Fruit fly (Drosophila melanogaster) whole organism, embryonic: ENCODE data around the gene Naa80.

Experiments used
- CG11456 ChIP-seq: fragments of 200-800 bp; sonication (Bioruptor generic); IDR thresholded peaks from 3 replicates; pipeline ENCODE4 v1.3.6; 2022; ENCODE audit warnings: missing biosample characterization, missing genetic modification characterization
- CG12104 ChIP-seq: fragments of 200-800 bp; sonication (Bioruptor generic); optimal IDR thresholded peaks from 3 replicates; lab custom pipeline; 2016; ENCODE audit warnings: missing biosample characterization, missing genetic modification characterization
- CG13123 ChIP-seq: fragments of 200-800 bp; sonication (Bioruptor generic); optimal IDR thresholded peaks from 2 replicates; lab custom pipeline; 2016; ENCODE audit warnings: missing biosample characterization, missing genetic modification characterization
- CG13624 ChIP-seq: fragments of 200-800 bp; sonication (Bioruptor generic); optimal IDR thresholded peaks from 2 replicates; lab custom pipeline; 2016; ENCODE audit warnings: missing biosample characterization, missing genetic modification characterization
- CG14667 ChIP-seq: fragments of 200-800 bp; sonication (Bioruptor generic); IDR thresholded peaks from 2 replicates; pipeline ENCODE4 v1.3.6; 2022; ENCODE audit warnings: missing biosample characterization, missing genetic modification characterization
- CG16815 ChIP-seq: fragments of 200-800 bp; sonication (Bioruptor generic); optimal IDR thresholded peaks from 3 replicates; lab custom pipeline; 2017; ENCODE audit warnings: missing biosample characterization, mild to moderate bottlenecking, missing genetic modification characterization
- CG17359 ChIP-seq: fragments of 200-800 bp; sonication (Bioruptor generic); optimal IDR thresholded peaks from 3 replicates; lab custom pipeline; 2018; ENCODE audit warnings: missing biosample characterization, mild to moderate bottlenecking, missing genetic modification characterization, moderate library complexity
- CG1832 ChIP-seq: fragments of 200-800 bp; sonication (Bioruptor generic); optimal IDR thresholded peaks from 2 replicates; lab custom pipeline; 2017; ENCODE audit warnings: missing biosample characterization, mild to moderate bottlenecking, missing genetic modification characterization, inconsistent platforms
- CG18599 ChIP-seq: fragments of 200-800 bp; sonication (Bioruptor generic); optimal IDR thresholded peaks from 3 replicates; lab custom pipeline; 2017; ENCODE audit warnings: missing biosample characterization, missing genetic modification characterization, mild to moderate bottlenecking, moderate library complexity, missing genetic modification reagents
- CG2129 ChIP-seq: fragments of 200-800 bp; sonication (Bioruptor generic); IDR thresholded peaks from 2 replicates; pipeline ENCODE4 v1.3.6; 2022; ENCODE audit warnings: missing biosample characterization, missing genetic modification characterization; ENCODE audit not compliant: partially characterized antibody
- CG2199 ChIP-seq: fragments of 200-800 bp; sonication (Bioruptor generic); IDR thresholded peaks from 3 replicates; pipeline ENCODE4 v1.3.6; 2022; ENCODE audit warnings: missing biosample characterization, missing genetic modification characterization
- CG30403 ChIP-seq: fragments of 200-800 bp; sonication (Bioruptor generic); optimal IDR thresholded peaks from 3 replicates; lab custom pipeline; 2016; ENCODE audit warnings: missing biosample characterization, missing genetic modification characterization
- CG34422 ChIP-seq: fragments of 200-800 bp; sonication (Bioruptor generic); IDR thresholded peaks from 3 replicates; pipeline ENCODE4 v1.3.6; 2022; ENCODE audit warnings: missing biosample characterization, missing genetic modification characterization
- CG3847 ChIP-seq: fragments of 200-800 bp; sonication (Bioruptor generic); IDR thresholded peaks from 2 replicates; pipeline ENCODE4 v1.3.6; 2022; ENCODE audit warnings: missing biosample characterization, missing genetic modification characterization
- CG4328 ChIP-seq: fragments of 200-800 bp; sonication (Bioruptor generic); optimal IDR thresholded peaks from 3 replicates; lab custom pipeline; 2017; ENCODE audit warnings: missing biosample characterization, missing genetic modification reagents, missing genetic modification characterization
- CG6765 ChIP-seq: fragments of 200-800 bp; sonication (Bioruptor generic); optimal IDR thresholded peaks from 3 replicates; lab custom pipeline; 2017; ENCODE audit warnings: missing biosample characterization, mild to moderate bottlenecking, missing genetic modification characterization
- CG6791 ChIP-seq: fragments of 200-800 bp; sonication (Bioruptor generic); IDR thresholded peaks from 3 replicates; pipeline ENCODE4 v1.3.6; 2022; ENCODE audit warnings: missing biosample characterization, missing genetic modification characterization; ENCODE audit not compliant: partially characterized antibody
- CG7556 ChIP-seq: fragments of 200-800 bp; sonication (Bioruptor generic); optimal IDR thresholded peaks from 2 replicates; lab custom pipeline; 2017; ENCODE audit warnings: missing biosample characterization, mild to moderate bottlenecking, missing genetic modification characterization
- CG9609 ChIP-seq: fragments of 200-800 bp; sonication (Bioruptor generic); optimal IDR thresholded peaks from 3 replicates; lab custom pipeline; 2016; ENCODE audit warnings: missing biosample characterization, missing genetic modification characterization
- Dbx ChIP-seq: fragments of 200-800 bp; sonication (Bioruptor generic); IDR thresholded peaks from 3 replicates; pipeline ENCODE4 v1.3.6; 2022; ENCODE audit warnings: missing biosample characterization, missing genetic modification characterization
- Doc2 ChIP-seq: fragments of 200-800 bp; sonication (Bioruptor generic); IDR thresholded peaks from 2 replicates; pipeline ENCODE4 v1.3.6; 2022; ENCODE audit warnings: missing biosample characterization, missing genetic modification characterization
- Elba2 ChIP-seq: fragments of 200-800 bp; sonication (Bioruptor generic); optimal IDR thresholded peaks from 3 replicates; lab custom pipeline; 2016; ENCODE audit warnings: missing biosample characterization, missing genetic modification characterization
- HLHmδ ChIP-seq: fragments of 200-800 bp; sonication (Bioruptor generic); optimal IDR thresholded peaks from 2 replicates; lab custom pipeline; 2018; ENCODE audit warnings: missing biosample characterization, mild to moderate bottlenecking, missing genetic modification characterization, moderate library complexity
- Opbp ChIP-seq: fragments of 200-800 bp; sonication (Bioruptor generic); IDR thresholded peaks from 3 replicates; pipeline ENCODE4 v1.3.6; 2022; ENCODE audit warnings: missing biosample characterization, missing genetic modification characterization; ENCODE audit not compliant: partially characterized antibody
- Ptx1 ChIP-seq: fragments of 200-800 bp; sonication (Bioruptor generic); IDR thresholded peaks from 2 replicates; pipeline ENCODE4 v1.3.6; 2022; ENCODE audit warnings: missing biosample characterization, missing genetic modification characterization
- Scr ChIP-seq: fragments of 200-800 bp; sonication (Bioruptor generic); IDR thresholded peaks from 2 replicates; pipeline ENCODE4 v1.3.6; 2022; ENCODE audit warnings: missing biosample characterization, missing genetic modification characterization; ENCODE audit not compliant: partially characterized antibody
- Sry-δ ChIP-seq: fragments of 200-800 bp; sonication (Bioruptor generic); optimal IDR thresholded peaks from 2 replicates; lab custom pipeline; 2016; ENCODE audit warnings: missing biosample characterization, missing genetic modification characterization
- ato ChIP-seq: fragments of 200-800 bp; sonication (Bioruptor generic); IDR thresholded peaks from 2 replicates; pipeline ENCODE4 v1.3.6; 2022; ENCODE audit warnings: missing biosample characterization, missing genetic modification characterization; ENCODE audit not compliant: partially characterized antibody
- caup ChIP-seq: fragments of 200-800 bp; sonication (Bioruptor generic); optimal IDR thresholded peaks from 3 replicates; lab custom pipeline; 2017; ENCODE audit warnings: missing biosample characterization, mild to moderate bottlenecking, missing genetic modification characterization, moderate library complexity; ENCODE audit not compliant: severe bottlenecking
- cg ChIP-seq: fragments of 200-800 bp; sonication (Bioruptor generic); optimal IDR thresholded peaks from 3 replicates; lab custom pipeline; 2019; ENCODE audit warnings: missing biosample characterization, mild to moderate bottlenecking, missing genetic modification characterization, moderate library complexity
- chn ChIP-seq: fragments of 200-800 bp; sonication (Bioruptor generic); optimal IDR thresholded peaks from 2 replicates; lab custom pipeline; 2016; ENCODE audit warnings: missing biosample characterization, missing genetic modification characterization
- danr ChIP-seq: fragments of 200-800 bp; sonication (Bioruptor generic); IDR thresholded peaks from 2 replicates; pipeline ENCODE4 v1.3.6; 2022; ENCODE audit warnings: missing biosample characterization, missing genetic modification characterization
- dm ChIP-seq: fragments of 200-800 bp; sonication (Bioruptor generic); optimal IDR thresholded peaks from 3 replicates; lab custom pipeline; 2016; ENCODE audit warnings: missing biosample characterization, missing genetic modification characterization
- dmrt11E ChIP-seq: fragments of 200-800 bp; sonication (Bioruptor generic); optimal IDR thresholded peaks from 3 replicates; lab custom pipeline; 2018; ENCODE audit warnings: missing biosample characterization, mild to moderate bottlenecking, missing genetic modification characterization, moderate library complexity
- eyg ChIP-seq: fragments of 200-800 bp; sonication (Bioruptor generic); optimal IDR thresholded peaks from 3 replicates; lab custom pipeline; 2016; ENCODE audit warnings: missing biosample characterization, missing genetic modification characterization
- fd96Cb ChIP-seq: fragments of 200-800 bp; sonication (Bioruptor generic); optimal IDR thresholded peaks from 2 replicates; lab custom pipeline; 2018; ENCODE audit warnings: missing biosample characterization, mild to moderate bottlenecking, missing genetic modification characterization, moderate library complexity
- gcm ChIP-seq: fragments of 200-800 bp; sonication (Bioruptor generic); optimal IDR thresholded peaks from 2 replicates; lab custom pipeline; 2019; ENCODE audit warnings: missing biosample characterization, mild to moderate bottlenecking, missing genetic modification characterization, moderate library complexity
- gcm2 ChIP-seq: fragments of 200-800 bp; sonication (Bioruptor generic); optimal IDR thresholded peaks from 2 replicates; lab custom pipeline; 2016; ENCODE audit warnings: missing biosample characterization, missing genetic modification characterization
- gsb-n ChIP-seq: fragments of 200-800 bp; sonication (Bioruptor generic); optimal IDR thresholded peaks from 3 replicates; lab custom pipeline; 2018; ENCODE audit warnings: missing biosample characterization, mild to moderate bottlenecking, missing genetic modification characterization
- kah ChIP-seq: fragments of 200-800 bp; sonication (Bioruptor generic); optimal IDR thresholded peaks from 2 replicates; lab custom pipeline; 2018; ENCODE audit warnings: missing biosample characterization, mild to moderate bottlenecking, missing genetic modification characterization
- mam ChIP-seq: fragments of 200-800 bp; sonication (Bioruptor generic); optimal IDR thresholded peaks from 3 replicates; lab custom pipeline; 2016; ENCODE audit warnings: missing biosample characterization, missing genetic modification characterization
- pzg ChIP-seq: fragments of 200-800 bp; sonication (Bioruptor generic); optimal IDR thresholded peaks from 3 replicates; lab custom pipeline; 2018; ENCODE audit warnings: missing biosample characterization, mild to moderate bottlenecking, missing genetic modification characterization, moderate library complexity
- sd ChIP-seq: fragments of 200-800 bp; sonication (Bioruptor generic); optimal IDR thresholded peaks from 3 replicates; lab custom pipeline; 2018; ENCODE audit warnings: missing biosample characterization, mild to moderate bottlenecking, missing genetic modification characterization, moderate library complexity
- seq ChIP-seq: fragments of 200-800 bp; sonication (Bioruptor generic); IDR thresholded peaks from 2 replicates; pipeline ENCODE4 v1.3.6; 2022; ENCODE audit warnings: missing biosample characterization, missing genetic modification characterization
- tna ChIP-seq: fragments of 200-800 bp; sonication (Bioruptor generic); IDR thresholded peaks from 2 replicates; pipeline ENCODE4 v1.3.6; 2022; ENCODE audit warnings: missing biosample characterization, missing genetic modification characterization; ENCODE audit not compliant: partially characterized antibody
- trh ChIP-seq: fragments of 200-800 bp; sonication (Bioruptor generic); optimal IDR thresholded peaks from 2 replicates; lab custom pipeline; 2016; ENCODE audit warnings: missing biosample characterization, missing genetic modification characterization
- twi ChIP-seq: fragments of 200-800 bp; optimal IDR thresholded peaks from 2 replicates; lab custom pipeline; 2019; ENCODE audit warnings: missing biosample characterization, mild to moderate bottlenecking, missing genetic modification characterization, moderate library complexity
- wor ChIP-seq: fragments of 200-800 bp; sonication (Bioruptor generic); IDR thresholded peaks from 2 replicates; pipeline ENCODE4 v1.3.6; 2022; ENCODE audit warnings: missing biosample characterization, missing genetic modification characterization
- z ChIP-seq: fragments of 200-800 bp; sonication (Bioruptor generic); IDR thresholded peaks from 3 replicates; pipeline ENCODE4 v1.3.6; 2022; ENCODE audit warnings: missing biosample characterization, missing genetic modification characterization
- zf30C ChIP-seq: fragments of 200-800 bp; sonication (Bioruptor generic); optimal IDR thresholded peaks from 3 replicates; lab custom pipeline; 2018; ENCODE audit warnings: missing biosample characterization, mild to moderate bottlenecking, missing genetic modification characterization
- zfh2 ChIP-seq: fragments of 200-800 bp; sonication (Bioruptor generic); optimal IDR thresholded peaks from 2 replicates; lab custom pipeline; 2016; ENCODE audit warnings: missing biosample characterization, missing genetic modification characterization

Gene Naa80

DNA sequence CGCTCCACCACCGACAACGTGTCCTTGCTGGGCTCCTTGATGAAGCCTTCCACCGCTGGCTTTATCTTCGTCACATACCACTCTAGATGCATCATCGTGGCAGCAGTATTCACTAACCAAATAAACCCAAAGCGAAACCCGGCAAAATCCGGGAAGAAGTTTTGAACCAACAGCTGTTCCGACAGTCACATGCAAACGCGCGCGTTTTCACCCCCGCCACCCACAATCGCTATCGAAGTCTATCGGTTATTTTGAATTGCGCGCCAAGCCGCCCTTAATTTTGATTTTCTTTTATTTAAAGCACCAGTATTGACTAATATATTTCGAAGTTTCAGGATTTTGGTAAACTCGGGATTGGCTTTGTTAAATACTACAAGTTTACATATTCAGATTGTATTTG is 13.1 kb upstream of the Naa80 start, which contains the start of gene Tti1 (continued):
- TF ChIP-seq CG14667 (GFP tag; lab: Robert Waterston, UW), result no peak
- TF ChIP-seq Dbx (GFP tag; lab: Robert Waterston, UW), result no peak
- peak; percentile 36; the same call in 1 of the 2 replicates for TF ChIP-seq tna (GFP tag; lab: Robert Waterston, UW)
- no peak for TF ChIP-seq dmrt11E (tag; lab: Kevin White, UChicago)
- peak; percentile 52; the same call in 1 of the 3 replicates for TF ChIP-seq Opbp (GFP tag; lab: Robert Waterston, UW)
- TF ChIP-seq CG34422 (GFP tag; lab: Robert Waterston, UW), result peak; percentile 34; the same call in 1 of the 3 replicates
- no peak for TF ChIP-seq fd96Cb (tag; lab: Kevin White, UChicago)
- TF ChIP-seq zf30C (GFP tag; lab: Kevin White, UChicago), result no peak
- TF ChIP-seq chn (GFP tag; lab: Kevin White, UChicago), result no peak
- no peak for TF ChIP-seq CG13624 (GFP tag; lab: Kevin White, UChicago)
- TF ChIP-seq kah (GFP tag; lab: Kevin White, UChicago), result no peak
- TF ChIP-seq CG30403 (GFP tag; lab: Kevin White, UChicago), result no peak
- no peak for TF ChIP-seq dm (GFP tag; lab: Kevin White, UChicago)
- TF ChIP-seq cg (GFP tag; lab: Kevin White, UChicago), result no peak
- no peak for TF ChIP-seq wor (GFP tag; lab: Robert Waterston, UW)
- no peak for TF ChIP-seq CG1832
- TF ChIP-seq mam (GFP tag; lab: Kevin White, UChicago), result no peak
- no peak for TF ChIP-seq trh (GFP tag; lab: Kevin White, UChicago)
- no peak for TF ChIP-seq zfh2
- no peak for TF ChIP-seq CG12104 (GFP tag; lab: Kevin White, UChicago)
- TF ChIP-seq CG11456, result no peak
- TF ChIP-seq CG3847 (GFP tag; lab: Robert Waterston, UW), result no peak
- TF ChIP-seq CG18599 (GFP tag; lab: Kevin White, UChicago), result no peak
- TF ChIP-seq Sry-δ, result peak; percentile 19
- TF ChIP-seq ato (GFP tag; lab: Robert Waterston, UW), result no peak
- TF ChIP-seq Elba2 (GFP tag; lab: Kevin White, UChicago), result no peak
- TF ChIP-seq, all 482 proteins: peak for 35

DNA sequence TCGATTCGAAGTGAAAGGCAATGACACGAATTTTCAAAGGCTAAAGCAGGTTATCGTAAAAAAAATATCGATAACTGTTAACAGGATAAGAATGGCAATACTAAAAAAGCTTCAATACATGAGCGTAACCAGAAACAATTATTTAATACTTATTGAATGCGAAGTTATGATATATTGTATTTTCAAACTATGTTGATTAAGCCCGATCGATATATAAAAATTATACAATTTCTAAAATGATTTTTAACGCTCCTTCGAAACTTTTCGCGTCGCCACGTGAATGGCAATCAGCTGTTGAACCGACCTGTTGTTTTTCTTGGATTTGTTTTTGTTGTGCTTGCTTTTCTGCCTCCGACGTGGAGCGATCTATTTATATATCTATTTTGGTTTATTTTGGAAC is 11.4 kb upstream of the Naa80 start, which contains the start of the genes Alg12 and Rpt3R:
TSS of gene Alg12 (plus strand) at position 305 of the 400 bp plus-strand sequence.
TSS of gene Rpt3R (minus strand) at position 324 of the 400 bp plus-strand sequence.
- no peak for TF ChIP-seq CG16815 (GFP tag; lab: Kevin White, UChicago)
- TF ChIP-seq z (GFP tag; lab: Robert Waterston, UW), result no peak
- no peak for TF ChIP-seq CG17359 (tag; lab: Kevin White, UChicago)
- TF ChIP-seq danr (GFP tag; lab: Robert Waterston, UW), result no peak
- no peak for TF ChIP-seq CG4328
- no peak for TF ChIP-seq seq
- no peak for TF ChIP-seq HLHmδ (GFP tag; lab: Kevin White, UChicago)
- peak; percentile 38 for TF ChIP-seq pzg
- no peak for TF ChIP-seq Ptx1 (GFP tag; lab: Robert Waterston, UW)
- no peak for TF ChIP-seq CG6791 (GFP tag; lab: Robert Waterston, UW)
- no peak for TF ChIP-seq caup (GFP tag; lab: Kevin White, UChicago)
- TF ChIP-seq CG9609 (GFP tag; lab: Kevin White, UChicago), result no peak
- 0 out of 2 replicates have a peak, but pooled peaks have one; percentile 26 for TF ChIP-seq CG2129 (GFP tag; lab: Robert Waterston, UW)
- no peak for TF ChIP-seq CG2199 (GFP tag; lab: Robert Waterston, UW)
- TF ChIP-seq CG6765 (GFP tag; lab: Kevin White, UChicago), result no peak
- no peak for TF ChIP-seq eyg (GFP tag; lab: Kevin White, UChicago)
- peak; percentile 67 for TF ChIP-seq Scr
- TF ChIP-seq gcm (GFP tag; lab: Kevin White, UChicago), result no peak
- TF ChIP-seq CG13123 (GFP tag; lab: Kevin White, UChicago), result no peak
- TF ChIP-seq CG7556, result no peak
- no peak for TF ChIP-seq gsb-n (tag; lab: Kevin White, UChicago)
- no peak for TF ChIP-seq Doc2 (GFP tag; lab: Robert Waterston, UW)
- TF ChIP-seq twi (tag; lab: Kevin White, UChicago), result no peak
- TF ChIP-seq sd (tag; lab: Kevin White, UChicago), result no peak
- no peak for TF ChIP-seq gcm2 (GFP tag; lab: Kevin White, UChicago)
